Worm (Caenorhabditis elegans) whole organism, L2 larva: ENCODE measurements around the gene tmem-24.

ENCODE experiments used
- C34F6.9 ChIP-seq: fragments of 150-350 bp; optimal IDR thresholded peaks from 2 replicates; lab custom pipeline; 2014; ENCODE audit warnings: missing biosample characterization, missing genetic modification characterization
- F13H6.1 ChIP-seq: sonication (generic microtip); optimal IDR thresholded peaks from 2 replicates; lab custom pipeline; 2016; ENCODE audit warnings: missing genetic modification characterization, missing compliant biosample characterization
- R02D3.7 ChIP-seq: fragments of 150-350 bp; optimal IDR thresholded peaks from 2 replicates; lab custom pipeline; 2014; ENCODE audit warnings: missing biosample characterization, missing genetic modification characterization
- Y55F3AM.14 ChIP-seq: fragments of 200-800 bp; sonication (Bioruptor generic); optimal IDR thresholded peaks from 2 replicates; lab custom pipeline; 2018; ENCODE audit warnings: mild to moderate bottlenecking, missing genetic modification characterization, missing compliant biosample characterization
- ZK546.5 ChIP-seq: sonication (generic microtip); optimal IDR thresholded peaks from 2 replicates; lab custom pipeline; 2017; ENCODE audit warnings: missing biosample characterization, missing genetic modification characterization
- ceh-16 ChIP-seq: fragments of 150-350 bp; optimal IDR thresholded peaks from 2 replicates; lab custom pipeline; 2014; ENCODE audit warnings: missing biosample characterization, missing genetic modification characterization
- crh-2 ChIP-seq: sonication (generic microtip); optimal IDR thresholded peaks from 2 replicates; lab custom pipeline; 2017; ENCODE audit warnings: missing biosample characterization, missing genetic modification characterization
- dmd-4 ChIP-seq: sonication (generic microtip); optimal IDR thresholded peaks from 2 replicates; lab custom pipeline; 2017; ENCODE audit warnings: missing biosample characterization, missing genetic modification characterization
- egl-27 ChIP-seq: sonication (generic microtip); optimal IDR thresholded peaks from 3 replicates; lab custom pipeline; 2017; ENCODE audit warnings: missing biosample characterization, missing genetic modification reagents, missing genetic modification characterization
- elt-3 ChIP-seq: sonication (generic microtip); optimal IDR thresholded peaks from 2 replicates; lab custom pipeline; 2017; ENCODE audit warnings: missing biosample characterization, missing genetic modification characterization
- fos-1 ChIP-seq: fragments of 150-350 bp; optimal IDR thresholded peaks from 2 replicates; lab custom pipeline; 2014; ENCODE audit warnings: missing biosample characterization, missing genetic modification characterization
- gmeb-1 ChIP-seq: fragments of 150-350 bp; optimal IDR thresholded peaks from 2 replicates; lab custom pipeline; 2014; ENCODE audit warnings: missing biosample characterization, missing genetic modification characterization
- lin-11 ChIP-seq: fragments of 150-350 bp; sonication (generic microtip); optimal IDR thresholded peaks from 2 replicates; lab custom pipeline; 2014; ENCODE audit warnings: missing biosample characterization, missing genetic modification characterization, inconsistent platforms, mixed read lengths
- lin-13 ChIP-seq: fragments of 150-350 bp; optimal IDR thresholded peaks from 2 replicates; lab custom pipeline; 2014; ENCODE audit warnings: missing biosample characterization, missing genetic modification reagents, missing genetic modification characterization
- lsy-2 ChIP-seq, 2 experiments: fragments of 150-350 bp in 1 of 2; sonication (generic microtip) in 1 of 2; optimal IDR thresholded peaks; 2 replicates each; lab custom pipeline; 2014 to 2017; ENCODE audit warnings: missing biosample characterization in 2 of 2, missing genetic modification characterization in 2 of 2
- mdl-1 ChIP-seq, 2 experiments: fragments of 150-350 bp in 1 of 2; sonication (generic microtip) in 1 of 2; optimal IDR thresholded peaks; 2 replicates each; lab custom pipeline; 2017; ENCODE audit warnings: missing biosample characterization in 2 of 2, missing genetic modification characterization in 2 of 2
- nhr-10 ChIP-seq: sonication (generic microtip); optimal IDR thresholded peaks from 2 replicates; lab custom pipeline; 2017; ENCODE audit warnings: missing biosample characterization, missing genetic modification characterization
- nhr-11 ChIP-seq: fragments of 150-350 bp; optimal IDR thresholded peaks from 2 replicates; lab custom pipeline; 2014; ENCODE audit warnings: missing biosample characterization, missing genetic modification characterization
- nhr-12 ChIP-seq: fragments of 150-350 bp; optimal IDR thresholded peaks from 2 replicates; lab custom pipeline; 2014; ENCODE audit warnings: missing biosample characterization, missing genetic modification characterization
- nhr-129 ChIP-seq: fragments of 150-350 bp; optimal IDR thresholded peaks from 2 replicates; lab custom pipeline; 2014; ENCODE audit warnings: missing biosample characterization, missing genetic modification characterization
- nhr-21 ChIP-seq: fragments of 150-350 bp; optimal IDR thresholded peaks from 2 replicates; lab custom pipeline; 2014; ENCODE audit warnings: missing biosample characterization, missing genetic modification characterization
- nhr-23 ChIP-seq: fragments of 150-350 bp; optimal IDR thresholded peaks from 2 replicates; lab custom pipeline; 2014; ENCODE audit warnings: missing biosample characterization, missing genetic modification reagents, missing genetic modification characterization
- nhr-237 ChIP-seq: fragments of 150-350 bp; optimal IDR thresholded peaks from 2 replicates; lab custom pipeline; 2014; ENCODE audit warnings: missing biosample characterization, missing genetic modification characterization
- peb-1 ChIP-seq: fragments of 150-350 bp; optimal IDR thresholded peaks from 2 replicates; lab custom pipeline; 2014; ENCODE audit warnings: missing biosample characterization, missing genetic modification characterization
- sem-4 ChIP-seq: fragments of 150-350 bp; optimal IDR thresholded peaks from 2 replicates; lab custom pipeline; 2014; ENCODE audit warnings: missing biosample characterization, missing genetic modification reagents, missing genetic modification characterization
- sma-3 ChIP-seq: sonication (generic microtip); optimal IDR thresholded peaks from 2 replicates; lab custom pipeline; 2016; ENCODE audit warnings: missing genetic modification reagents, missing genetic modification characterization, missing compliant biosample characterization
- sma-9 ChIP-seq, 2 experiments: fragments of 150-350 bp in 1 of 2; sonication (generic microtip) in 1 of 2; optimal IDR thresholded peaks; 2 replicates each; lab custom pipeline; 2014 to 2016; ENCODE audit warnings: missing genetic modification characterization in 2 of 2, mild to moderate bottlenecking in 1 of 2, missing biosample characterization in 1 of 2, missing compliant biosample characterization in 1 of 2, missing genetic modification reagents in 1 of 2, moderate library complexity in 1 of 2
- snpc-4 ChIP-seq: fragments of 150-350 bp; optimal IDR thresholded peaks from 2 replicates; lab custom pipeline; 2014; ENCODE audit warnings: missing biosample characterization, missing genetic modification characterization
- unc-39 ChIP-seq: fragments of 150-350 bp; optimal IDR thresholded peaks from 2 replicates; lab custom pipeline; 2014; ENCODE audit warnings: missing biosample characterization, missing genetic modification characterization
- unc-55 ChIP-seq: fragments of 150-350 bp; sonication (generic microtip); optimal IDR thresholded peaks from 3 replicates; lab custom pipeline; 2014; ENCODE audit warnings: missing biosample characterization, missing genetic modification reagents, missing genetic modification characterization
- unc-62 ChIP-seq: fragments of 150-350 bp; optimal IDR thresholded peaks from 2 replicates; lab custom pipeline; 2014; ENCODE audit warnings: missing biosample characterization, missing genetic modification reagents, missing genetic modification characterization
- zag-1 ChIP-seq: fragments of 150-350 bp; optimal IDR thresholded peaks from 2 replicates; lab custom pipeline; 2014; ENCODE audit warnings: missing biosample characterization, missing genetic modification characterization
- ztf-1 ChIP-seq: fragments of 200-800 bp; sonication (Bioruptor generic); conservative IDR thresholded peaks from 2 replicates; pipeline ENCODE4 v1.3.6; 2022; ENCODE audit warnings: missing genetic modification characterization, missing compliant biosample characterization
- ztf-4 ChIP-seq: fragments of 150-350 bp; optimal IDR thresholded peaks from 2 replicates; lab custom pipeline; 2014; ENCODE audit warnings: missing biosample characterization, missing genetic modification characterization

The tmem-24 gene

ce11 chrX:3644796-3645195, at the start of gene tmem-24:
tmem-24 (minus strand) TSS chrX:3644896.
- no peak for TF ChIP-seq lin-11 (tag; lab: Kevin White, UChicago)
- no peak for TF ChIP-seq nhr-237 (tag; lab: Kevin White, UChicago)
- TF ChIP-seq nhr-21 (tag; lab: Kevin White, UChicago), result no peak
- no peak for TF ChIP-seq egl-27
- TF ChIP-seq nhr-11 (tag; lab: Kevin White, UChicago), result no peak
- no peak for TF ChIP-seq ceh-16 (tag; lab: Kevin White, UChicago)
- no peak for TF ChIP-seq ztf-1 (GFP tag; lab: Robert Waterston, UW)
- no peak for TF ChIP-seq dmd-4 (tag; lab: Kevin White, UChicago)

ce11 chrX:3694172-3694571, 49.5 kb upstream of the tmem-24 start:
- no peak for TF ChIP-seq nhr-12 (tag; lab: Kevin White, UChicago)
- peak; percentile 60 for TF ChIP-seq unc-55 (GFP tag; lab: Kevin White, UChicago)
- TF ChIP-seq gmeb-1 (tag; lab: Kevin White, UChicago), result no peak
- TF ChIP-seq C34F6.9 (tag; lab: Kevin White, UChicago), result peak; percentile 65
- TF ChIP-seq F13H6.1 (tag; lab: Kevin White, UChicago), result peak; percentile 65
- no peak for TF ChIP-seq unc-62 (GFP tag; lab: Kevin White, UChicago)
- peak; percentile 22 for TF ChIP-seq egl-27
- TF ChIP-seq sem-4 (tag; lab: Kevin White, UChicago), result peak; percentile 39
- peak; percentile 54 for TF ChIP-seq zag-1 (tag; lab: Kevin White, UChicago)
- TF ChIP-seq lin-11 (tag; lab: Kevin White, UChicago), result peak; percentile 17
- TF ChIP-seq nhr-129 (tag; lab: Kevin White, UChicago), result peak; percentile 85
- peak in 1 of 2 experiments; percentile 53 for TF ChIP-seq lsy-2 (tag; optimal IDR thresholded peaks at IDR 0.05; lab: Kevin White, UChicago)
- TF ChIP-seq mdl-1 (tag; optimal IDR thresholded peaks at IDR 0.05; lab: Kevin White, UChicago), result peak in 1 of 2 experiments; percentile 32
- TF ChIP-seq sma-9 (GFP tag; optimal IDR thresholded peaks at IDR 0.05; lab: Kevin White, UChicago), result peak; percentile 14
- TF ChIP-seq sma-9 (tag; optimal IDR thresholded peaks at IDR 0.05; lab: Kevin White, UChicago), result no peak
- TF ChIP-seq crh-2 (tag; lab: Kevin White, UChicago), result peak; percentile 88

ce11 chrX:3693138-3693537, 48.4 kb upstream of the tmem-24 start, which contains the start of gene C02F12.8:
C02F12.8 (minus strand) TSS chrX:3693238.
- TF ChIP-seq R02D3.7 (tag; lab: Kevin White, UChicago), result no peak
- no peak for TF ChIP-seq nhr-237 (tag; lab: Kevin White, UChicago)
- TF ChIP-seq dmd-4 (tag; lab: Kevin White, UChicago), result no peak
- no peak for TF ChIP-seq nhr-23
- no peak for TF ChIP-seq ZK546.5 (tag; lab: Kevin White, UChicago)
- TF ChIP-seq fos-1 (tag; lab: Kevin White, UChicago), result no peak
- no peak for TF ChIP-seq nhr-10
- TF ChIP-seq ztf-4 (tag; lab: Kevin White, UChicago), result no peak
- TF ChIP-seq gmeb-1 (tag; lab: Kevin White, UChicago), result no peak
- no peak for TF ChIP-seq snpc-4 (tag; lab: Kevin White, UChicago)
- no peak for TF ChIP-seq Y55F3AM.14 (GFP tag; lab: Kevin White, UChicago)
- no peak for TF ChIP-seq sma-3 (GFP tag; lab: Kevin White, UChicago)
- TF ChIP-seq, all 48 proteins: peak for 0

- no peak for TF ChIP-seq unc-39 (tag; lab: Kevin White, UChicago)
- TF ChIP-seq ceh-16 (tag; lab: Kevin White, UChicago), result no peak
- no peak for TF ChIP-seq sem-4 (tag; lab: Kevin White, UChicago)
- no peak for TF ChIP-seq sma-3 (GFP tag; lab: Kevin White, UChicago)
- TF ChIP-seq elt-3 (tag; lab: Kevin White, UChicago), result no peak
- no peak for TF ChIP-seq unc-62 (GFP tag; lab: Kevin White, UChicago)
- no peak for TF ChIP-seq dmd-4 (tag; lab: Kevin White, UChicago)
- no peak for TF ChIP-seq F13H6.1 (tag; lab: Kevin White, UChicago)
- TF ChIP-seq lin-13, result no peak
- TF ChIP-seq nhr-11 (tag; lab: Kevin White, UChicago), result no peak
- TF ChIP-seq peb-1 (tag; lab: Kevin White, UChicago), result no peak
- TF ChIP-seq mdl-1 (tag; optimal IDR thresholded peaks at IDR 0.05; lab: Kevin White, UChicago), result no peak
Measured at ce11 chrX:3689802-3690201, 45.1 kb upstream of the tmem-24 start.
